Worm (Caenorhabditis elegans) whole organism, late embryonic: ENCODE results near the gene W03F8.4.
"Not testable (repeated sequence)": the region's sequence is repeated elsewhere in the genome, so short reads cannot be mapped to it uniquely, and the experiment has no call there.

Experiments used
- K02D7.2 ChIP-seq: sonication (generic microtip); optimal IDR thresholded peaks from 2 replicates; lab custom pipeline; 2017; ENCODE audit warnings: mild to moderate bottlenecking, missing genetic modification characterization, missing compliant biosample characterization
- ceh-2 ChIP-seq: sonication (generic microtip); optimal IDR thresholded peaks from 2 replicates; lab custom pipeline; 2016; ENCODE audit warnings: missing genotype, missing genetic modification characterization, missing compliant biosample characterization
- ceh-45 ChIP-seq: fragments of 200-800 bp; sonication (Bioruptor generic); IDR thresholded peaks from 2 replicates; pipeline ENCODE4 v1.3.6; 2022; ENCODE audit warnings: missing genetic modification reagents, missing genetic modification characterization, missing compliant biosample characterization
- ceh-9 ChIP-seq: sonication (generic microtip); optimal IDR thresholded peaks from 2 replicates; lab custom pipeline; 2016; ENCODE audit warnings: mild to moderate bottlenecking, missing genetic modification characterization, inconsistent platforms, missing compliant biosample characterization
- dve-1 ChIP-seq: sonication (generic microtip); optimal IDR thresholded peaks from 2 replicates; lab custom pipeline; 2017; ENCODE audit warnings: antibody characterized with exemption, mild to moderate bottlenecking, missing genetic modification characterization, missing compliant biosample characterization
- eyg-1 ChIP-seq: sonication (generic microtip); optimal IDR thresholded peaks from 2 replicates; lab custom pipeline; 2016; ENCODE audit warnings: missing genotype, missing genetic modification characterization, missing compliant biosample characterization
- hlh-8 ChIP-seq: sonication (generic microtip); optimal IDR thresholded peaks from 2 replicates; lab custom pipeline; 2016; ENCODE audit warnings: missing genotype, missing genetic modification characterization, missing compliant biosample characterization
- npax-4 ChIP-seq: sonication (generic microtip); optimal IDR thresholded peaks from 2 replicates; lab custom pipeline; 2016; ENCODE audit warnings: missing genetic modification characterization, missing compliant biosample characterization
- pha-4 ChIP-seq: fragments of 150-350 bp; optimal IDR thresholded peaks from 2 replicates; lab custom pipeline; 2018; ENCODE audit warnings: missing biosample characterization, missing genetic modification reagents, missing genetic modification characterization
- ref-2 ChIP-seq: sonication (generic microtip); optimal IDR thresholded peaks from 2 replicates; lab custom pipeline; 2016; ENCODE audit warnings: missing genetic modification characterization, missing compliant biosample characterization
- tbx-2 ChIP-seq: sonication (generic microtip); optimal IDR thresholded peaks from 2 replicates; lab custom pipeline; 2016; ENCODE audit warnings: missing genetic modification characterization, missing compliant biosample characterization
- unc-55 ChIP-seq: sonication (generic microtip); optimal IDR thresholded peaks from 2 replicates; lab custom pipeline; 2017; ENCODE audit warnings: missing biosample characterization, missing genetic modification reagents, missing genetic modification characterization

- TF ChIP-seq eyg-1 (tag; lab: Kevin White, UChicago); unc-55 (GFP tag; lab: Kevin White, UChicago); hlh-8; dve-1; ceh-9 (tag; lab: Kevin White, UChicago); tbx-2 (tag; lab: Kevin White, UChicago); K02D7.2 (tag; lab: Kevin White, UChicago); npax-4 (tag; lab: Kevin White, UChicago); ceh-2 (tag; lab: Kevin White, UChicago); ceh-45 (GFP tag; lab: Robert Waterston, UW); pha-4 (tag; lab: Kevin White, UChicago); ref-2 (tag; lab: Kevin White, UChicago): not testable (repeated sequence)
Observed at ce11 chrIV:5225277-5225822, 41.4 kb downstream of the W03F8.4 start, which contains the start of gene cylc-1.
